Worm (Caenorhabditis elegans): ENCODE measurements around the gene pas-6.

Gene pas-6

DNA sequence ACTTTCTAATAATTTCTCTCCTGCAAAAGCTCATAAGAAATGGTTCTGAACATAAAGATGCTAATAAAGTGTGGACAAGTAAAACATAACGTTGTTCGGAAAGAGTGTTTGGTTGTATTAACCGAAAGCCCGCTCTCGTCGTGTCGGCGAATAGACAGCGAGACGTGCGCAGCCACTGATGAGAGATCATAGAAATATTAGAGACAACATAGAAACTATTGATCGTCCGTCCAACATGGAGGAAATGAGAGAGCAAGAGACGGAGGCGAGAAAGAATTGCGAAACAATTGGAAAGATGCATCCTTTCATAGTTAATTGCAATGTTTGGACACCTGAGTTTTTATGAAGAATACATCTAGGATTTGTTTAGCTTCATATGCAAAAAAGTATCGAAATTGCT is 3.6 kb downstream of the pas-6 start:
- TF ChIP-seq F13C5.2 (tag; optimal IDR thresholded peaks at IDR 0.05) (peak; percentile 40), ceh-36 (tag; optimal IDR thresholded peaks at IDR 0.05) (no peak)

DNA sequence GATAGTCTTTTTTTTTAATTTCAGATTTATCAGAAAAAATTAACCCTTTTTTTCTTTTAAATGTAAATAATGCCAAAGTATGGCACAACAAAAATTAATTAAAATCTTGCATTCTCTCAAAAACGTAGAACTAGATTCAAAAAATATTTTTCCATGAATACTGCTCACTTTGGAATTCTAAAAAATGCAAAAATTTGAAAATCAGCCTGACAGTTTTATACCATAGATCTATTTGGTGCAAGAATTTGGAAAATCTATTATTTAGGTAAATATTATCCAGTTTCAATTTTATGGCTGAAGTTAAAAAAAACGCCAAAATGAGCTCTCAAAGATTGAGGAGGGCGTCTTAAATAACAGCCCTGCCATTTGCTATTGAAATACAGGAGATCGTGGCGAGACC is 4.5 kb downstream of the pas-6 start:
- TF ChIP-seq hmbx-1 (tag; optimal IDR thresholded peaks at IDR 0.05), result no peak
- no peak for TF ChIP-seq tbx-11 (GFP tag; IDR thresholded peaks at IDR 0.05)
- TF ChIP-seq aly-1 (tag; optimal IDR thresholded peaks at IDR 0.05), result no peak
- TF ChIP-seq ceh-36 (tag; optimal IDR thresholded peaks at IDR 0.05), result no peak
- TF ChIP-seq tbx-37 (GFP tag; conservative IDR thresholded peaks at IDR 0.05), result no peak
- no peak for TF ChIP-seq hmg-4 (GFP tag; optimal IDR thresholded peaks at IDR 0.05)
- TF ChIP-seq ceh-13 (GFP tag; optimal IDR thresholded peaks at IDR 0.05), result no peak
- TF ChIP-seq pes-1 (GFP tag; IDR thresholded peaks at IDR 0.05), result no peak
- no peak for TF ChIP-seq hnd-1 (tag; optimal IDR thresholded peaks at IDR 0.05)
- no peak for TF ChIP-seq tra-4 (tag; optimal IDR thresholded peaks at IDR 0.05)
- TF ChIP-seq flt-1 (GFP tag; IDR thresholded peaks at IDR 0.05), result no peak
- TF ChIP-seq scrt-1 (GFP tag; IDR thresholded peaks at IDR 0.05), result no peak
- no peak for TF ChIP-seq B0310.2 (tag; optimal IDR thresholded peaks at IDR 0.05)
- no peak for TF ChIP-seq sea-1 (GFP tag; conservative IDR thresholded peaks at IDR 0.05)
- no peak for TF ChIP-seq ets-7 (tag; optimal IDR thresholded peaks at IDR 0.05)
- no peak for TF ChIP-seq F13C5.2 (tag; optimal IDR thresholded peaks at IDR 0.05)
- TF ChIP-seq ama-1 (optimal IDR thresholded peaks at IDR 0.05), result no peak

DNA sequence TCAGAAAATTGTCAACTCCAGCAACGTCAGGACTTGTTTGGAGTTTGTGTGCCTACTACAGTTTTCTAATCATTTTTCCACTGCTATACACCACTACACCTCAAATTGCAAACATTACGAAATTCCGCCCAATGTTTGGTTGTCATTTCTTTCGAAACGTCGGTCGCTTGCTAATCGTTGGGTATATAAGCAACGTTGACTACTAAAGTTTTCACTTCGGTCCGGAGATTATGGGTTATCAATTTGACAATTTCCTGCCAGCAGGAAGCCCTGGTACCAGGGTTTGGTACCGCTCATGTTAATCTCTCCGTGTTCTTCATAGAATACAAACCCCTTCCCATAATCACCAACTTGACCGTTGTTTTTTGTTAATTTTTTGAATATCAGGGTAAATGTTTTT is 8.1 kb downstream of the pas-6 start:
- no peak for TF ChIP-seq hnd-1 (tag; optimal IDR thresholded peaks at IDR 0.05)
- TF ChIP-seq sea-1 (GFP tag; conservative IDR thresholded peaks at IDR 0.05), result no peak
- TF ChIP-seq aly-1 (tag; optimal IDR thresholded peaks at IDR 0.05), result no peak
- no peak for TF ChIP-seq hmg-4 (GFP tag; optimal IDR thresholded peaks at IDR 0.05)
- TF ChIP-seq tbx-37 (GFP tag; conservative IDR thresholded peaks at IDR 0.05), result no peak
- TF ChIP-seq ceh-13 (GFP tag; optimal IDR thresholded peaks at IDR 0.05), result no peak
- TF ChIP-seq B0310.2 (tag; optimal IDR thresholded peaks at IDR 0.05), result no peak
- no peak for TF ChIP-seq pes-1 (GFP tag; IDR thresholded peaks at IDR 0.05)
- no peak for TF ChIP-seq tra-4 (tag; optimal IDR thresholded peaks at IDR 0.05)
- no peak for TF ChIP-seq ets-7 (tag; optimal IDR thresholded peaks at IDR 0.05)
- TF ChIP-seq ama-1 (optimal IDR thresholded peaks at IDR 0.05), result no peak
- TF ChIP-seq hmbx-1 (tag; optimal IDR thresholded peaks at IDR 0.05), result no peak
- no peak for TF ChIP-seq F13C5.2 (tag; optimal IDR thresholded peaks at IDR 0.05)

DNA sequence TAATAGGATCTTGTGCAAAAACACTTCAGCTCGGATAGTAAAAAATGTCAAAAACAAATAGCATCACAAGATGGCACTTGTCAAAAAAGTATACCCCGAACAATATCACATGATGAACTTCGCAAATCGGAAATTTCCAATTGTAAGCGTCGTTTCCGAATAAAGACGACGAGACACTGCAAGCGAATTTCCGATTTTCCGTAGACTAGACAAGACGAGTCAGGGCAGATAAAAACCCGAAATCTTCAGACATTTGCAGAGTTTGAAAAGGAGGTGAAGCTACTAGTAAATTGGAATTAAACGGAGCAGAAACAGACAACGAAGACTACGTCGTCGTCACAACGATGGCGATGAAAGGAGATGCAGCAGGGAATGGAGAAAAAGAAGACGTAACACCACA is 12.5 kb downstream of the pas-6 start:
- TF ChIP-seq tra-4 (tag; optimal IDR thresholded peaks at IDR 0.05) (no peak), ceh-36 (tag; optimal IDR thresholded peaks at IDR 0.05) (no peak), ceh-13 (GFP tag; optimal IDR thresholded peaks at IDR 0.05) (no peak), hmbx-1 (tag; optimal IDR thresholded peaks at IDR 0.05) (no peak), sea-1 (GFP tag; conservative IDR thresholded peaks at IDR 0.05) (no peak), aly-1 (tag; optimal IDR thresholded peaks at IDR 0.05) (no peak), tbx-11 (GFP tag; IDR thresholded peaks at IDR 0.05) (no peak), B0310.2 (tag; optimal IDR thresholded peaks at IDR 0.05) (no peak), ets-7 (tag; optimal IDR thresholded peaks at IDR 0.05) (no peak), flt-1 (GFP tag; IDR thresholded peaks at IDR 0.05) (no peak), scrt-1 (GFP tag; IDR thresholded peaks at IDR 0.05) (no peak), hnd-1 (tag; optimal IDR thresholded peaks at IDR 0.05) (no peak), F13C5.2 (tag; optimal IDR thresholded peaks at IDR 0.05) (no peak), tbx-37 (GFP tag; conservative IDR thresholded peaks at IDR 0.05) (no peak), pes-1 (GFP tag; IDR thresholded peaks at IDR 0.05) (no peak), hmg-4 (GFP tag; optimal IDR thresholded peaks at IDR 0.05) (no peak), ama-1 (optimal IDR thresholded peaks at IDR 0.05) (no peak)

DNA sequence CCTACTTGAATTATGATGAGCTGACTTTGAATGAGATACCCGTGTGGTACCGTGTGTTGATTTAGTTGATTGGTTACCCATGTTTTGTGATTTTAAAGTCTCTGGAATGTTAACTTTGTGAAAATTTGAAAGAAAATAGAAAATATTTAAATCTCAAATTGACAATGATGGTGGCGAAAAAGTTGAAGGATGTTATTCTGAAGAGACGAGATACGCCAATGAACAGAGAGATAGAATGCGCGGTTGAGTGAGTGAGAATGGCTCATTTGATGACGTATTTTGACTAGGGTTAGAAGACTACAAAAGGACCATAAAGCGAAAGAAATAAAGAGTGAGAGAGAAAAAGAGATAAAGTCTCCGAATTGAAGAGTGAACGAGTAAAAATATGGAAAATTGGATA is 13.7 kb downstream of the pas-6 start, which contains the start of gene glb-6:
glb-6 (minus strand) TSS at position 101 of the 400 bp plus-strand sequence.
- TF ChIP-seq hnd-1 (tag; optimal IDR thresholded peaks at IDR 0.05) (no peak), ets-7 (tag; optimal IDR thresholded peaks at IDR 0.05) (no peak), pes-1 (GFP tag; IDR thresholded peaks at IDR 0.05) (no peak), aly-1 (tag; optimal IDR thresholded peaks at IDR 0.05) (no peak), flt-1 (GFP tag; IDR thresholded peaks at IDR 0.05) (no peak), hmbx-1 (tag; optimal IDR thresholded peaks at IDR 0.05) (no peak), scrt-1 (GFP tag; IDR thresholded peaks at IDR 0.05) (no peak), hmg-4 (GFP tag; optimal IDR thresholded peaks at IDR 0.05) (no peak), tbx-37 (GFP tag; conservative IDR thresholded peaks at IDR 0.05) (no peak), F13C5.2 (tag; optimal IDR thresholded peaks at IDR 0.05) (no peak), ama-1 (optimal IDR thresholded peaks at IDR 0.05) (no peak), ceh-36 (tag; optimal IDR thresholded peaks at IDR 0.05) (no peak), tra-4 (tag; optimal IDR thresholded peaks at IDR 0.05) (no peak), sea-1 (GFP tag; conservative IDR thresholded peaks at IDR 0.05) (no peak), ceh-13 (GFP tag; optimal IDR thresholded peaks at IDR 0.05) (no peak), tbx-11 (GFP tag; IDR thresholded peaks at IDR 0.05) (no peak), B0310.2 (tag; optimal IDR thresholded peaks at IDR 0.05) (no peak)

DNA sequence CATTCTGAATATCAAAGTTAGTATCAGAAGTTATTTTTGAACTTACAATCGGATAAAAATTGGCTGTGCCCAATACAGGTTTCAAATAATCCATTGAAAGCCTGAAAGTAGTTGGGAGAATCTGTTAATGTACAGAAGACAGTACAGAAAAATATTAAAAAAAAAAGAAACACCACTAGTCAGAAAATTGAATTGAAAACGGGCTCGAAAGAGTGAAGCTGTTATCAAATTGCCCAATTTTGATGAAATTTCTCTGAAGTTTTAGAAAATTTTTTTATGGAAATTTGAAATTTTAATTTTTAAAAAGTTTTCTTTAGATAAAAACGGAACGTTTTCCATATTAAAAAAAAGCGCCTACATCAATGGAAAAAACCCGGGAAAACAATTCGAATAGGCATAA is 17.0 kb downstream of the pas-6 start, which contains the start of gene C18C4.7:
C18C4.7 (minus strand) TSS at position 101 of the 400 bp plus-strand sequence.
- no peak for TF ChIP-seq tra-4 (tag; optimal IDR thresholded peaks at IDR 0.05)
- no peak for TF ChIP-seq ama-1 (optimal IDR thresholded peaks at IDR 0.05)
- TF ChIP-seq tbx-37 (GFP tag; conservative IDR thresholded peaks at IDR 0.05), result no peak
- no peak for TF ChIP-seq flt-1 (GFP tag; IDR thresholded peaks at IDR 0.05)
- no peak for TF ChIP-seq sea-1 (GFP tag; conservative IDR thresholded peaks at IDR 0.05)
- no peak for TF ChIP-seq hmbx-1 (tag; optimal IDR thresholded peaks at IDR 0.05)
- TF ChIP-seq B0310.2 (tag; optimal IDR thresholded peaks at IDR 0.05), result no peak
- no peak for TF ChIP-seq hnd-1 (tag; optimal IDR thresholded peaks at IDR 0.05)
- no peak for TF ChIP-seq hmg-4 (GFP tag; optimal IDR thresholded peaks at IDR 0.05)
- TF ChIP-seq tbx-11 (GFP tag; IDR thresholded peaks at IDR 0.05), result no peak
- TF ChIP-seq ets-7 (tag; optimal IDR thresholded peaks at IDR 0.05), result no peak
- TF ChIP-seq ceh-36 (tag; optimal IDR thresholded peaks at IDR 0.05), result no peak
- no peak for TF ChIP-seq ceh-13 (GFP tag; optimal IDR thresholded peaks at IDR 0.05)
- no peak for TF ChIP-seq pes-1 (GFP tag; IDR thresholded peaks at IDR 0.05)
- TF ChIP-seq F13C5.2 (tag; optimal IDR thresholded peaks at IDR 0.05), result no peak
- TF ChIP-seq scrt-1 (GFP tag; IDR thresholded peaks at IDR 0.05), result no peak
- TF ChIP-seq aly-1 (tag; optimal IDR thresholded peaks at IDR 0.05), result no peak

DNA sequence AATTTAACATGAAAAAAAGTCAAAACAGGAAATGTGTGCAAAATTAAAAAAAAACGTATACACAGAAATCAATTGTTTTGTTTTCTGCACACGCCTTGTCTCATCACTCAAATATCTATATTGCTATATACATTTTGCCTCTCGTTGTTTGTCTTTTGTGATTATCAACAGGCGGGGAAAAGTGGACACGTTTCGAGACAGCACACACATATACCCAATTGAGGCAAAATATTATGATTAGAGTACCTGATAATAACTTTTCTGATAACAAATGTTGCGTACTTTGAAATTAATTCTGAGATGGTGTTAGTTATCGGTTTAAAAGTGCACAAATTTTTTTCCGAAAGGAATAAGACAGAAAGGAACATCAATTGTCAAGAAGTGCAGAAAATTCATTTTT is 24.3 kb downstream of the pas-6 start:
- TF ChIP-seq scrt-1 (GFP tag; IDR thresholded peaks at IDR 0.05) (no peak), flt-1 (GFP tag; IDR thresholded peaks at IDR 0.05) (no peak), ama-1 (optimal IDR thresholded peaks at IDR 0.05) (no peak), hmbx-1 (tag; optimal IDR thresholded peaks at IDR 0.05) (no peak), ceh-13 (GFP tag; optimal IDR thresholded peaks at IDR 0.05) (no peak), ets-7 (tag; optimal IDR thresholded peaks at IDR 0.05) (no peak)

All from whole organism, early embryonic.